Worm (Caenorhabditis elegans) whole organism, L4/young adult: ENCODE results near the gene ttc-17.

Source experiments
- dao-5 ChIP-seq: sonication (generic microtip); optimal IDR thresholded peaks from 2 replicates; lab custom pipeline; 2016; ENCODE audit warnings: missing genotype, missing genetic modification characterization, moderate library complexity, missing compliant biosample characterization
- him-1 ChIP-seq: sonication (generic microtip); optimal IDR thresholded peaks from 2 replicates; lab custom pipeline; 2016; ENCODE audit warnings: missing genotype, missing genetic modification reagents, missing genetic modification characterization, missing compliant biosample characterization

DNA sequence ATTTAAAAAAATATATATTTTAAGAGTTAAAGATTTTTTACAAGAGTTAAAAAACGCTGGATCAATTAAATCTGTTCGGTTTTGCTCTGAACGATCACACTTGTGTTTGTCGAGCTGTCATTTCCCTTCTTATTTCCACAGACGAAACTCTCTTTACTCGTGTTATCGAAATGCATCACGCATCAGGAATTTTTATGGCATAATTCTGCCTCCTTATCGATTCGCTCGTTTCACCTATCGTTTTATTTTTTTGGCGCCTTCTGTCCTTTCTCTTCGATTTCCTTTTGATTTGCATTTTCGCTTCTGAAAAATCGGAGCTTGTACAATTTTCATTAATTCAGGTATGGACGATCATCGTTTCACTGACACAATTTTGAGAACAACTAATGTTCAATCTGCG lies 8.5 kb upstream of the ttc-17 start:
- TF ChIP-seq dao-5 (tag; lab: Kevin White, UChicago) (no peak), him-1 (tag; lab: Kevin White, UChicago) (no peak)
